Fruit fly (Drosophila melanogaster) ovary, adult (tissue): ENCODE measurements around the gene TotF.

Source experiments
- CG17801 ChIP-seq: fragments of 200-800 bp; optimal IDR thresholded peaks from 2 replicates; lab custom pipeline; 2019; ENCODE audit warnings: missing biosample characterization, mild to moderate bottlenecking, missing genetic modification characterization, moderate library complexity; ENCODE audit not compliant: partially characterized antibody

The TotF gene

dm6 chr2L:19935085-19935846, 23.1 kb upstream of the TotF start:
- no peak for TF ChIP-seq CG17801 (GFP tag; lab: Kevin White, UChicago)

dm6 chr2L:19932523-19932922, 20.3 kb upstream of the TotF start:
- TF ChIP-seq CG17801 (GFP tag; lab: Kevin White, UChicago): no peak

dm6 chr2L:19930102-19930501, 17.9 kb upstream of the TotF start:
- no peak for TF ChIP-seq CG17801 (GFP tag; lab: Kevin White, UChicago)

dm6 chr2L:19923786-19924185, 11.6 kb upstream of the TotF start:
- no peak for TF ChIP-seq CG17801 (GFP tag; lab: Kevin White, UChicago)

- TF ChIP-seq CG17801 (GFP tag; lab: Kevin White, UChicago): no peak
These were observed 5.7 kb upstream of the TotF start for dm6 chr2L:19917860-19918259.

dm6 chr2L:19916982-19917381, 4.8 kb upstream of the TotF start:
- no peak for TF ChIP-seq CG17801 (GFP tag; lab: Kevin White, UChicago)

dm6 chr2L:19915195-19915594, 3.0 kb upstream of the TotF start:
- no peak for TF ChIP-seq CG17801 (GFP tag; lab: Kevin White, UChicago)

dm6 chr2L:19913416-19913815, 1.2 kb upstream of the TotF start, which contains the start of gene TotE:
Gene TotE, minus strand, starts transcription at chr2L:19913516.
- TF ChIP-seq CG17801 (GFP tag; lab: Kevin White, UChicago): no peak

dm6 chr2L:19907784-19908183, 4.4 kb downstream of the TotF start:
- no peak for TF ChIP-seq CG17801 (GFP tag; lab: Kevin White, UChicago)

dm6 chr2L:19905233-19905632, 6.9 kb downstream of the TotF start:
- no peak for TF ChIP-seq CG17801 (GFP tag; lab: Kevin White, UChicago)

- no peak for TF ChIP-seq CG17801 (GFP tag; lab: Kevin White, UChicago)
These were observed 9.4 kb downstream of the TotF start for dm6 chr2L:19902693-19903267.

dm6 chr2L:19899498-19899897, 12.7 kb downstream of the TotF start:
- TF ChIP-seq CG17801 (GFP tag; lab: Kevin White, UChicago): no peak

dm6 chr2L:19898540-19899300, 13.5 kb downstream of the TotF start:
- no peak for TF ChIP-seq CG17801 (GFP tag; lab: Kevin White, UChicago)

- TF ChIP-seq CG17801 (GFP tag; lab: Kevin White, UChicago): no peak
These were observed 15.2 kb downstream of the TotF start for dm6 chr2L:19897027-19897426.

- no peak for TF ChIP-seq CG17801 (GFP tag; lab: Kevin White, UChicago)
These were observed 16.5 kb downstream of the TotF start for dm6 chr2L:19895526-19896185.
